Worm (Caenorhabditis elegans): ENCODE results near the gene F53G2.1.

Gene F53G2.1

DNA sequence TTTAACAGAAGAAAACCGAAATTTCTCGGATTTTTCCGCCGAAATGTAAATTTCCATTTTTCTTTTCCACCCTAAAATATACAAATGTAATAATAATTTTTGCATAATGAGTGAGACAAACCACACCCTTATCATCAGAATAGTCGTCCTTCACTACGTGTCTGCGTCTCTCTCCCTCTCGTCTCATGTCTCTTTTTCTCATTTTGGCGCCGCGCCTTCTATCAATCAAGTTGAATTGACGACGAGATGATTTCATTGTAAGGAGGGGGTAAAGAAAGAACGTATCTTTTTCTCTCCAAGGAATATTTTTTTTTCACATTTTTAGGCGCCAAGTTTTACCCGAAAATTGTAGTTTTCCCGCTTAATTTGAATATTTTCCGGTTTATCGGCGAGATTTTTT, 46.2 kb upstream of the F53G2.1 start (continued):
- no peak for TF ChIP-seq skn-1 (tag; optimal IDR thresholded peaks at IDR 0.05)
- no peak for TF ChIP-seq ceh-90 (tag; optimal IDR thresholded peaks at IDR 0.05)
- TF ChIP-seq nhr-76 (tag; optimal IDR thresholded peaks at IDR 0.05) = no peak
- no peak for TF ChIP-seq mab-9 (GFP tag; IDR thresholded peaks at IDR 0.05)
- TF ChIP-seq ceh-8 (GFP tag; optimal IDR thresholded peaks at IDR 0.05) = no peak
- no peak for TF ChIP-seq zip-4 (GFP tag; optimal IDR thresholded peaks at IDR 0.05)
- TF ChIP-seq unc-98 (GFP tag; IDR thresholded peaks at IDR 0.05) = no peak
- no peak for TF ChIP-seq sup-37 (GFP tag; optimal IDR thresholded peaks at IDR 0.05)
- no peak for TF ChIP-seq fkh-8 (tag; optimal IDR thresholded peaks at IDR 0.05)
- no peak for TF ChIP-seq ceh-63 (GFP tag; optimal IDR thresholded peaks at IDR 0.05)
- no peak for TF ChIP-seq C34B4.2 (tag; optimal IDR thresholded peaks at IDR 0.05)
- no peak for TF ChIP-seq fkh-10 (GFP tag; optimal IDR thresholded peaks at IDR 0.05)
- no peak for TF ChIP-seq nhr-28 (tag; optimal IDR thresholded peaks at IDR 0.05)
- TF ChIP-seq xbp-1 (tag; optimal IDR thresholded peaks at IDR 0.05) = no peak
- TF ChIP-seq lsy-2 (tag; optimal IDR thresholded peaks at IDR 0.05) = peak in 1 of 2 experiments; percentile 15
- no peak for TF ChIP-seq irx-1 (tag; optimal IDR thresholded peaks at IDR 0.05)
- TF ChIP-seq sox-4 (tag; optimal IDR thresholded peaks at IDR 0.05) = no peak
- TF ChIP-seq blmp-1 (tag; optimal IDR thresholded peaks at IDR 0.05) = peak; percentile 75
- no peak for TF ChIP-seq unc-62 (GFP tag; optimal IDR thresholded peaks at IDR 0.05)
- no peak for TF ChIP-seq ceh-82 (tag; optimal IDR thresholded peaks at IDR 0.05)
- no peak for TF ChIP-seq sptf-1 (tag; optimal IDR thresholded peaks at IDR 0.05)
- TF ChIP-seq mep-1 (tag; optimal IDR thresholded peaks at IDR 0.05) = peak; percentile 47
- TF ChIP-seq nhr-77 (tag; optimal IDR thresholded peaks at IDR 0.05) = no peak
- no peak for TF ChIP-seq pag-3 (tag; optimal IDR thresholded peaks at IDR 0.05; ENCODE audit: borderline replicate concordance, insufficient read depth)
- no peak for TF ChIP-seq nhr-47 (tag; optimal IDR thresholded peaks at IDR 0.05)
- no peak for TF ChIP-seq lin-13 (GFP tag; optimal IDR thresholded peaks at IDR 0.05)
- no peak for TF ChIP-seq Y116A8C.19 (tag; optimal IDR thresholded peaks at IDR 0.05; ENCODE audit: borderline replicate concordance)
- peak in 2 of 3 experiments; percentile 20 to 21 for TF ChIP-seq dpl-1 (GFP tag; optimal IDR thresholded peaks at IDR 0.05)
- no peak for TF ChIP-seq hlh-4 (tag; optimal IDR thresholded peaks at IDR 0.05)
- TF ChIP-seq efl-3 (GFP tag; optimal IDR thresholded peaks at IDR 0.05) = no peak
- TF ChIP-seq nhr-84 (tag; optimal IDR thresholded peaks at IDR 0.05) = no peak
- TF ChIP-seq tbx-2 (tag; optimal IDR thresholded peaks at IDR 0.05) = peak; percentile 19
- no peak for TF ChIP-seq C16A3.4 (tag; optimal IDR thresholded peaks at IDR 0.05)
- TF ChIP-seq hlh-17 (GFP tag; optimal IDR thresholded peaks at IDR 0.05; ENCODE audit: borderline replicate concordance) = no peak
- TF ChIP-seq tlp-1 (tag; optimal IDR thresholded peaks at IDR 0.05) = no peak

DNA sequence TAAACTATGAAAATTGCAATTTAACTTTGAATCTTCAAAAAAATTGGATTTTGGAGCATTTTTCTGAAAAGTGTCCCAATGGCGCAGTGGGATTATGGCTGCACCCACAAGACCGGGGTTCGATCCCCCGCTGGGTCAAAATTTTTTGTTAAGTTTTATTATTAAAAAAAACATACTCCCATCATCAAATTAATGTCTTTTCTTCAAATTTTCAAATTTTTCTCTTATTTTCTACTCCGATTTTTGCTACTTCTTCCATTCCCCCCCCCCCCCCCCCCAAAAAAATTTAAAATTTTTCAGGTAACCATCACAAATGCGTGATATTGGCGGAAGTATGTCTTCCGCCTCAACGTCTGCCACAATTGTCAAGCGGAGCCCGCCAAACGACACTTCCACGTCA, 45.5 kb upstream of the F53G2.1 start, which contains the start of gene vab-19:
TSS of gene vab-19 (plus strand) at position 301 of the 400 bp plus-strand sequence.
- TF ChIP-seq nhr-71 (tag; optimal IDR thresholded peaks at IDR 0.05) (no peak), nhr-90 (tag; optimal IDR thresholded peaks at IDR 0.05; ENCODE audit: poor library complexity) (no peak)

DNA sequence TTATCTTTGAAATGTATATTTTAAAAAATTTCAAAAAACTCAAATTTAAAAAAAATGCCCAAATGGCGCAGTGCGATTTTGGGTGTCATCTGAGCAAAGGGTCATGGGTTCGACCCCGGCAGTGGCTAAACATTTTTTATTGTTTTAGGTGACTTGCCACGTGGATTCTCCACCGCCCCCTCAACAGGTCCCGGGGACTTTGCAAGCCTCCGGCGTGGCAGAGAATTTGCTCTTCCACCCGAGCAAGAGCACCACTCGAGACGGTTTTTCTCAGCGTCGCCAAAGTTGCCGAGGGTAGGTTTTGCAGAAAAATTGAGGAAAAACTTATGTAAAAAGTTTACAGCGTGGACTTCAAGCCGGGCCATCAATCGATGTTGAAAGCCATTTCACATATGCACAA, 43.3 kb upstream of the F53G2.1 start:
- TF ChIP-seq hpl-2 (GFP tag; optimal IDR thresholded peaks at IDR 0.05) (no peak), ama-1 (optimal IDR thresholded peaks at IDR 0.05) (no peak), F16B12.6 (tag; optimal IDR thresholded peaks at IDR 0.05) (no peak), efl-1 (optimal IDR thresholded peaks at IDR 0.05) (no peak), efl-1 (GFP tag; optimal IDR thresholded peaks at IDR 0.05 in 1 of 2) (peak in 1 of 2 experiments; percentile 7), unc-62 (GFP tag; optimal IDR thresholded peaks at IDR 0.05) (no peak), vab-15 (tag; optimal IDR thresholded peaks at IDR 0.05) (no peak)
